Worm (Caenorhabditis elegans) whole organism, mixed stage, embryonic: ENCODE measurements around the gene F54D5.2.

Source experiments
- M03D4.4 ChIP-seq: sonication (generic microtip); optimal IDR thresholded peaks from 2 replicates; lab custom pipeline; 2017; ENCODE audit warnings: mild to moderate bottlenecking, missing genetic modification characterization, missing compliant biosample characterization
- bed-3 ChIP-seq: fragments of 200-800 bp; sonication (Bioruptor generic); optimal IDR thresholded peaks from 3 replicates; lab custom pipeline; 2018; ENCODE audit warnings: mild to moderate bottlenecking, missing genetic modification characterization, moderate library complexity, missing compliant biosample characterization
- blmp-1 ChIP-seq: fragments of 150-350 bp; optimal IDR thresholded peaks from 2 replicates; lab custom pipeline; 2014; ENCODE audit warnings: missing biosample characterization, missing genetic modification characterization
- ceh-39 ChIP-seq: fragments of 150-350 bp; optimal IDR thresholded peaks from 2 replicates; lab custom pipeline; 2014; ENCODE audit warnings: missing biosample characterization, missing genetic modification characterization
- ceh-43 ChIP-seq: fragments of 200-800 bp; sonication (Bioruptor generic); optimal IDR thresholded peaks from 2 replicates; lab custom pipeline; 2018; ENCODE audit warnings: mild to moderate bottlenecking, missing genetic modification characterization, moderate library complexity, missing compliant biosample characterization
- ceh-83 ChIP-seq: fragments of 200-800 bp; sonication (Bioruptor generic); optimal IDR thresholded peaks from 2 replicates; lab custom pipeline; 2018; ENCODE audit warnings: mild to moderate bottlenecking, missing genetic modification characterization, missing compliant biosample characterization
- ces-1 ChIP-seq: fragments of 150-350 bp; optimal IDR thresholded peaks from 2 replicates; lab custom pipeline; 2014; ENCODE audit warnings: missing biosample characterization, missing genetic modification reagents, missing genetic modification characterization
- cnd-1 ChIP-seq: fragments of 200-800 bp; sonication (Bioruptor generic); optimal IDR thresholded peaks from 2 replicates; lab custom pipeline; 2018; ENCODE audit warnings: mild to moderate bottlenecking, missing genetic modification characterization, missing compliant biosample characterization
- drap-1 ChIP-seq: fragments of 200-800 bp; sonication (Bioruptor generic); optimal IDR thresholded peaks from 3 replicates; lab custom pipeline; 2018; ENCODE audit warnings: mild to moderate bottlenecking, missing genetic modification characterization, missing compliant biosample characterization
- elt-1 ChIP-seq: sonication (generic microtip); optimal IDR thresholded peaks from 2 replicates; lab custom pipeline; 2017; ENCODE audit warnings: missing genetic modification characterization, mild to moderate bottlenecking, missing compliant biosample characterization, antibody characterized with exemption, moderate library complexity, borderline replicate concordance; ENCODE audit not compliant: insufficient read depth
- elt-3 ChIP-seq: fragments of 150-350 bp; optimal IDR thresholded peaks from 2 replicates; lab custom pipeline; 2014; ENCODE audit warnings: missing biosample characterization, missing genetic modification characterization
- flh-1 ChIP-seq: fragments of 200-800 bp; sonication (Bioruptor generic); optimal IDR thresholded peaks from 2 replicates; lab custom pipeline; 2018; ENCODE audit warnings: mild to moderate bottlenecking, missing genetic modification characterization, moderate library complexity, missing compliant biosample characterization
- ham-2 ChIP-seq: fragments of 200-800 bp; sonication (Bioruptor generic); optimal IDR thresholded peaks from 2 replicates; lab custom pipeline; 2018; ENCODE audit warnings: mild to moderate bottlenecking, missing genetic modification characterization, missing compliant biosample characterization
- hlh-1 ChIP-seq: fragments of 150-350 bp; optimal IDR thresholded peaks from 2 replicates; lab custom pipeline; 2014; ENCODE audit warnings: missing biosample characterization, missing genetic modification reagents, missing genetic modification characterization
- lin-13 ChIP-seq: fragments of 150-350 bp; optimal IDR thresholded peaks from 2 replicates; lab custom pipeline; 2014; ENCODE audit warnings: missing biosample characterization, missing genetic modification characterization
- lin-32 ChIP-seq: fragments of 200-800 bp; sonication (Bioruptor generic); optimal IDR thresholded peaks from 2 replicates; lab custom pipeline; 2018; ENCODE audit warnings: mild to moderate bottlenecking, missing genetic modification characterization, missing compliant biosample characterization
- lsy-2 ChIP-seq: fragments of 150-350 bp; optimal IDR thresholded peaks from 2 replicates; lab custom pipeline; 2014; ENCODE audit warnings: missing biosample characterization, missing genetic modification characterization
- mab-5 ChIP-seq: fragments of 150-350 bp; optimal IDR thresholded peaks from 2 replicates; lab custom pipeline; 2014; ENCODE audit warnings: missing biosample characterization, missing genetic modification characterization
- mep-1 ChIP-seq: fragments of 150-350 bp; optimal IDR thresholded peaks from 2 replicates; lab custom pipeline; 2017; ENCODE audit warnings: missing biosample characterization, missing genetic modification reagents, missing genetic modification characterization, inconsistent platforms
- mls-2 ChIP-seq: sonication (generic microtip); optimal IDR thresholded peaks from 2 replicates; lab custom pipeline; 2016; ENCODE audit warnings: mild to moderate bottlenecking, missing genetic modification characterization, moderate library complexity, missing compliant biosample characterization
- nhr-12 ChIP-seq: fragments of 150-350 bp; optimal IDR thresholded peaks from 2 replicates; lab custom pipeline; 2014; ENCODE audit warnings: missing biosample characterization, missing genetic modification characterization
- nhr-2 ChIP-seq: fragments of 150-350 bp; optimal IDR thresholded peaks from 2 replicates; lab custom pipeline; 2014; ENCODE audit warnings: missing biosample characterization, missing genetic modification characterization
- nhr-28 ChIP-seq: fragments of 150-350 bp; optimal IDR thresholded peaks from 2 replicates; lab custom pipeline; 2014; ENCODE audit warnings: missing biosample characterization, missing genetic modification characterization
- nhr-76 ChIP-seq: sonication (generic microtip); optimal IDR thresholded peaks from 2 replicates; lab custom pipeline; 2017; ENCODE audit warnings: missing biosample characterization, missing genetic modification characterization
- pha-4 ChIP-seq: fragments of 150-350 bp; optimal IDR thresholded peaks from 2 replicates; lab custom pipeline; 2018; ENCODE audit warnings: missing biosample characterization, missing genetic modification reagents, missing genetic modification characterization
- sem-2 ChIP-seq: fragments of 200-800 bp; sonication (Bioruptor generic); optimal IDR thresholded peaks from 2 replicates; lab custom pipeline; 2018; ENCODE audit warnings: mild to moderate bottlenecking, missing genetic modification characterization, missing compliant biosample characterization
- snpc-4 ChIP-seq: fragments of 150-350 bp; optimal IDR thresholded peaks from 2 replicates; lab custom pipeline; 2014; ENCODE audit warnings: missing biosample characterization, missing genetic modification characterization
- sptf-1 ChIP-seq: sonication (generic microtip); optimal IDR thresholded peaks from 2 replicates; lab custom pipeline; 2017; ENCODE audit warnings: mild to moderate bottlenecking, missing genetic modification characterization, moderate library complexity, missing compliant biosample characterization
- tbx-8 ChIP-seq: fragments of 200-800 bp; sonication (Bioruptor generic); optimal IDR thresholded peaks from 2 replicates; lab custom pipeline; 2018; ENCODE audit warnings: mild to moderate bottlenecking, missing genetic modification characterization, moderate library complexity, missing compliant biosample characterization
- unc-120 ChIP-seq: sonication (generic microtip); optimal IDR thresholded peaks from 2 replicates; lab custom pipeline; 2017; ENCODE audit warnings: missing genetic modification characterization, missing compliant biosample characterization; ENCODE audit not compliant: poor library complexity, severe bottlenecking
- unc-39 ChIP-seq: fragments of 150-350 bp; optimal IDR thresholded peaks from 2 replicates; lab custom pipeline; 2014; ENCODE audit warnings: missing biosample characterization, missing genetic modification characterization
- unc-62 ChIP-seq: fragments of 150-350 bp; optimal IDR thresholded peaks from 2 replicates; lab custom pipeline; 2014; ENCODE audit warnings: missing biosample characterization, missing genetic modification reagents, missing genetic modification characterization
- ztf-11 ChIP-seq: fragments of 150-350 bp; optimal IDR thresholded peaks from 2 replicates; lab custom pipeline; 2014; ENCODE audit warnings: missing biosample characterization, missing genetic modification characterization

Gene F54D5.2

ce11 chrII:11614103-11614857 is 41.3 kb downstream of the F54D5.2 start:
- TF ChIP-seq ceh-83 (GFP tag; lab: Kevin White, UChicago), result peak; percentile 35
- TF ChIP-seq nhr-76 (tag; lab: Kevin White, UChicago), result no peak
- peak; percentile 14 for TF ChIP-seq ces-1 (GFP tag; lab: Kevin White, UChicago)

- TF ChIP-seq lin-32 (no peak), sptf-1 (tag; lab: Kevin White, UChicago) (no peak), nhr-76 (tag; lab: Kevin White, UChicago) (no peak), lsy-2 (tag; lab: Kevin White, UChicago) (no peak), elt-3 (tag; lab: Kevin White, UChicago) (no peak), nhr-12 (tag; lab: Kevin White, UChicago) (no peak), unc-39 (tag; lab: Kevin White, UChicago) (no peak), ces-1 (GFP tag; lab: Kevin White, UChicago) (no peak), elt-1 (tag; lab: Kevin White, UChicago) (no peak), bed-3 (GFP tag; lab: Kevin White, UChicago) (no peak), lin-13 (tag; lab: Kevin White, UChicago) (no peak), ham-2 (GFP tag; lab: Kevin White, UChicago) (no peak), pha-4 (tag; lab: Kevin White, UChicago) (no peak), flh-1 (no peak)
- TF ChIP-seq, all 35 proteins: peak for 0
Measured at ce11 chrII:11616333-11616942, 43.5 kb downstream of the F54D5.2 start.

- TF ChIP-seq lin-32, result no peak
- no peak for TF ChIP-seq ham-2 (GFP tag; lab: Kevin White, UChicago)
- TF ChIP-seq mep-1 (tag; lab: Kevin White, UChicago), result no peak
- TF ChIP-seq blmp-1 (tag; lab: Kevin White, UChicago), result no peak
- TF ChIP-seq lin-13 (tag; lab: Kevin White, UChicago), result no peak
- TF ChIP-seq M03D4.4 (tag; lab: Kevin White, UChicago), result no peak
- no peak for TF ChIP-seq elt-1 (tag; lab: Kevin White, UChicago)
- no peak for TF ChIP-seq hlh-1
- no peak for TF ChIP-seq nhr-76 (tag; lab: Kevin White, UChicago)
- no peak for TF ChIP-seq drap-1 (GFP tag; lab: Kevin White, UChicago)
- TF ChIP-seq pha-4 (tag; lab: Kevin White, UChicago), result no peak
- no peak for TF ChIP-seq lsy-2 (tag; lab: Kevin White, UChicago)
- TF ChIP-seq, all 35 proteins: peak for 0
Measured at ce11 chrII:11617715-11618114, 44.7 kb downstream of the F54D5.2 start.

ce11 chrII:11619171-11619570 is 46.2 kb downstream of the F54D5.2 start:
- no peak for TF ChIP-seq hlh-1
- no peak for TF ChIP-seq unc-62
- no peak for TF ChIP-seq tbx-8
- no peak for TF ChIP-seq sem-2 (GFP tag; lab: Kevin White, UChicago)
- TF ChIP-seq nhr-76 (tag; lab: Kevin White, UChicago), result no peak
- no peak for TF ChIP-seq unc-120 (tag; lab: Kevin White, UChicago)
- TF ChIP-seq M03D4.4 (tag; lab: Kevin White, UChicago), result no peak
- no peak for TF ChIP-seq ceh-43 (GFP tag; lab: Kevin White, UChicago)
- no peak for TF ChIP-seq drap-1 (GFP tag; lab: Kevin White, UChicago)
- TF ChIP-seq lin-32, result no peak
- TF ChIP-seq sptf-1 (tag; lab: Kevin White, UChicago), result no peak
- no peak for TF ChIP-seq unc-39 (tag; lab: Kevin White, UChicago)
- TF ChIP-seq ztf-11 (tag; lab: Kevin White, UChicago), result no peak
- no peak for TF ChIP-seq nhr-28 (tag; lab: Kevin White, UChicago)

- no peak for TF ChIP-seq tbx-8
- TF ChIP-seq snpc-4 (tag; lab: Kevin White, UChicago), result no peak
- TF ChIP-seq unc-39 (tag; lab: Kevin White, UChicago), result no peak
- TF ChIP-seq lin-13 (tag; lab: Kevin White, UChicago), result no peak
- TF ChIP-seq pha-4 (tag; lab: Kevin White, UChicago), result peak; percentile 29
- TF ChIP-seq ces-1 (GFP tag; lab: Kevin White, UChicago), result no peak
- no peak for TF ChIP-seq elt-3 (tag; lab: Kevin White, UChicago)
- TF ChIP-seq unc-120 (tag; lab: Kevin White, UChicago), result peak; percentile 64
- no peak for TF ChIP-seq lsy-2 (tag; lab: Kevin White, UChicago)
- no peak for TF ChIP-seq hlh-1
- no peak for TF ChIP-seq blmp-1 (tag; lab: Kevin White, UChicago)
- TF ChIP-seq ceh-39 (tag; lab: Kevin White, UChicago), result no peak
- TF ChIP-seq mep-1 (tag; lab: Kevin White, UChicago), result no peak
- TF ChIP-seq cnd-1 (tag; lab: Kevin White, UChicago), result peak; percentile 16
- peak; percentile 49 for TF ChIP-seq mls-2 (tag; lab: Kevin White, UChicago)
- TF ChIP-seq ceh-83 (GFP tag; lab: Kevin White, UChicago), result peak; percentile 44
- no peak for TF ChIP-seq drap-1 (GFP tag; lab: Kevin White, UChicago)
- no peak for TF ChIP-seq nhr-76 (tag; lab: Kevin White, UChicago)
- peak; percentile 36 for TF ChIP-seq sptf-1 (tag; lab: Kevin White, UChicago)
- TF ChIP-seq nhr-12 (tag; lab: Kevin White, UChicago), result no peak
- TF ChIP-seq sem-2 (GFP tag; lab: Kevin White, UChicago), result no peak
- no peak for TF ChIP-seq M03D4.4 (tag; lab: Kevin White, UChicago)
- TF ChIP-seq bed-3 (GFP tag; lab: Kevin White, UChicago), result peak; percentile 17
- TF ChIP-seq mab-5 (tag; lab: Kevin White, UChicago), result no peak
- TF ChIP-seq nhr-2 (tag; lab: Kevin White, UChicago), result no peak
- TF ChIP-seq ztf-11 (tag; lab: Kevin White, UChicago), result no peak
- TF ChIP-seq ceh-43 (GFP tag; lab: Kevin White, UChicago), result no peak
- TF ChIP-seq ham-2 (GFP tag; lab: Kevin White, UChicago), result peak; percentile 49
Measured at ce11 chrII:11619895-11620439, 47.0 kb downstream of the F54D5.2 start.
